Worm (Caenorhabditis elegans): Measurements from ENCODE around the gene col-184.

DNA sequence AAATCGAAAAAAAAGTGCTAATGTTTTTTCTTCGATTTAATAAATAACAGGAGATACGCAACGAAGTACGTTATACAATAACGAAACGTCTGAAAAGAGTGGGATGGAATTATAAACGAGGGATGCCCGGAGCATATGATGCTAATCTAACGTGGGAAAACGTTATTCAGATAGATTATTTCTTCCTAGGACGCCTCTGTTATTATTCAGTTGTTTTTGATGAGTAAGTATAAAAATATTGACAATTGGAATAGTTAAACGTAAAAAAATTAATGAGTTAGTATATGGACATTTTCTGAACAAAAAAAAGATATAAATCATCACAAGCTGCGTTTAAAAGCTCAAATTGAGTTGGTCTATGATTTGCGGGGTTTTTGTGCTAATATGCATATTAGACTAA, 15.6 kb downstream of the col-184 start, which contains the start of gene srd-51:
- TF ChIP-seq elt-3 (tag; optimal IDR thresholded peaks at IDR 0.05), result no peak
- TF ChIP-seq lin-32 (GFP tag; optimal IDR thresholded peaks at IDR 0.05), result no peak
- TF ChIP-seq unc-39 (tag; optimal IDR thresholded peaks at IDR 0.05), result no peak
- TF ChIP-seq tbx-8 (GFP tag; optimal IDR thresholded peaks at IDR 0.05), result no peak
- no peak for TF ChIP-seq ceh-83 (GFP tag; optimal IDR thresholded peaks at IDR 0.05)
- TF ChIP-seq ces-1 (GFP tag; optimal IDR thresholded peaks at IDR 0.05), result no peak
- TF ChIP-seq snpc-4 (tag; optimal IDR thresholded peaks at IDR 0.05), result no peak
- no peak for TF ChIP-seq nhr-12 (tag; optimal IDR thresholded peaks at IDR 0.05)
